Fruit fly (Drosophila melanogaster): Measurements from ENCODE around the gene CG15561.

Gene CG15561

DNA sequence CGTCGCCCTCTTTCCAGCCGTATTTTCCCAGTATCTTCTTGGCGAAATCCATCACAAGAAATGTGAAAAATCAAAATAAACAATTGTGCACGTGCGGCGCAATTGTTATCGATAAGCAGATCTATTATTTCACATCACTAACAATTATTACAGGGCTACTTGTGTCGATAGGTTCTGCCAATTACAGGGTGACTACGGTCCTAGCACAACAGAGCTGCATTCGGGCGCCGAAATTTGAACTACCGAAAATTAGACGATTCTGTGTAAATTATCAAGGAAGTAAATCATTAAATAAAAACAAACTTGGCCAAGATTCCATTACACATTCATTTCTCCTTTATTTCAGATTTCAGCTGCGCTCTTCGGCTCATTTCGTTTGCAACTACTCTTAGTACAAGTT lies at the start of gene CG15561:
CG15561 (minus strand) TSS at position 113 of the 400 bp plus-strand sequence.
- TF ChIP-seq spab (GFP tag; optimal IDR thresholded peaks at IDR 0.05) (no peak), Ets96B (tag; optimal IDR thresholded peaks at IDR 0.05) (no peak), Sox15 (GFP tag; optimal IDR thresholded peaks at IDR 0.05) (no peak), CG32006 (GFP tag; optimal IDR thresholded peaks at IDR 0.05) (no peak), Lpt (GFP tag; optimal IDR thresholded peaks at IDR 0.05) (no peak), CG3032 (tag; optimal IDR thresholded peaks at IDR 0.05) (no peak), Eip78C (GFP tag) (no peak), CG15336 (GFP tag; IDR thresholded peaks at IDR 0.05) (no peak), CG9139 (GFP tag; optimal IDR thresholded peaks at IDR 0.05) (no peak), fd59A (GFP tag; optimal IDR thresholded peaks at IDR 0.05) (no peak), CG1621 (tag; optimal IDR thresholded peaks at IDR 0.05) (no peak), CG16779 (tag; optimal IDR thresholded peaks at IDR 0.05) (no peak), CG6792 (GFP tag; optimal IDR thresholded peaks at IDR 0.05) (no peak), eg (GFP tag; IDR thresholded peaks at IDR 0.05) (no peak), CG34406 (GFP tag; optimal IDR thresholded peaks at IDR 0.05) (no peak), lz (GFP tag; optimal IDR thresholded peaks at IDR 0.05) (peak; percentile 45), CG6854 (GFP tag; optimal IDR thresholded peaks at IDR 0.05) (peak; percentile 39)

dm6 chr3R:31265430-31265829 lies 49.7 kb upstream of the CG15561 start, which contains the start of gene ppk24:
Gene ppk24, plus strand, starts transcription at chr3R:31265730.
- TF ChIP-seq CG10631 (GFP tag; optimal IDR thresholded peaks at IDR 0.05) (no peak), CG9139 (GFP tag; optimal IDR thresholded peaks at IDR 0.05) (no peak), CG6163 (GFP tag; IDR thresholded peaks at IDR 0.05) (no peak), CG4318 (GFP tag; optimal IDR thresholded peaks at IDR 0.05) (no peak), CG7368 (GFP tag; optimal IDR thresholded peaks at IDR 0.05) (no peak), CG16779 (tag; optimal IDR thresholded peaks at IDR 0.05) (no peak), acj6 (GFP tag; optimal IDR thresholded peaks at IDR 0.05) (no peak)

DNA sequence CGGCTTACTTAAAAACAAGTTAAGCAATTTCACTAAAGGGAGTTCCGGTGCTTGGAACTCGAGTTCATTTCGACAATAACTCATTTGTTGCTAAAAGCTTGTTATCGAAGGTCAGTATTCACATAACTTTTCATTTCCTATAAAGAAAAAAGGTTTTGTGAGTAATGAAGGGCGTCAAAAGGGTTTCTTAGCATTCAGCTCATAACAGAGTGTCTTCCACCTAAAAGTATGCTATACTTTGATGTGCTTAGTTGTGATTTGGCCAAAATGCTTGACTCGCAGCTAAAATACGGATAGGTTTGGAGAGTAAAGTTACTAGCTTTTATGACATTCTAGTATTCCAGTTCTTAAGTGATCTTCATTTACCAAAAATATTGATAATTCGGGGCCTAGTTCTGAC lies 48.2 kb upstream of the CG15561 start:
- TF ChIP-seq Sox15 (GFP tag; optimal IDR thresholded peaks at IDR 0.05) (no peak), Lpt (GFP tag; optimal IDR thresholded peaks at IDR 0.05) (no peak), eg (GFP tag; IDR thresholded peaks at IDR 0.05) (no peak), Hr38 (GFP tag; optimal IDR thresholded peaks at IDR 0.05) (no peak), esn (GFP tag; optimal IDR thresholded peaks at IDR 0.05) (no peak), Met (GFP tag; optimal IDR thresholded peaks at IDR 0.05) (no peak), acj6 (GFP tag; optimal IDR thresholded peaks at IDR 0.05) (no peak), CG6854 (GFP tag; optimal IDR thresholded peaks at IDR 0.05) (no peak), Ets21C (GFP tag; optimal IDR thresholded peaks at IDR 0.05) (no peak), CG11294 (GFP tag; IDR thresholded peaks at IDR 0.05) (no peak), CG8119 (GFP tag; IDR thresholded peaks at IDR 0.05) (no peak)

dm6 chr3R:31262298-31262697 lies 46.6 kb upstream of the CG15561 start, which contains the start of gene CAH5:
Gene CAH5, plus strand, starts transcription at chr3R:31262598.
- TF ChIP-seq Sox15 (GFP tag; optimal IDR thresholded peaks at IDR 0.05) (no peak), CG32006 (GFP tag; optimal IDR thresholded peaks at IDR 0.05) (no peak), CG3032 (tag; optimal IDR thresholded peaks at IDR 0.05) (no peak), CG34406 (GFP tag; optimal IDR thresholded peaks at IDR 0.05) (no peak), CG6792 (GFP tag; optimal IDR thresholded peaks at IDR 0.05) (no peak), salr (GFP tag; optimal IDR thresholded peaks at IDR 0.05) (no peak), CG11902 (GFP tag; optimal IDR thresholded peaks at IDR 0.05) (no peak), Eip78C (GFP tag) (no peak), Hr38 (GFP tag; optimal IDR thresholded peaks at IDR 0.05) (no peak), CG6808 (GFP tag; optimal IDR thresholded peaks at IDR 0.05) (no peak), fkh (GFP tag; optimal IDR thresholded peaks at IDR 0.05) (no peak), Sox14 (GFP tag; optimal IDR thresholded peaks at IDR 0.05) (no peak), Met (GFP tag; optimal IDR thresholded peaks at IDR 0.05) (no peak), CG16779 (tag; optimal IDR thresholded peaks at IDR 0.05) (no peak), dsx (GFP tag; optimal IDR thresholded peaks at IDR 0.05; ENCODE audit: poor library complexity, severe bottlenecking) (no peak), Smox (GFP tag; optimal IDR thresholded peaks at IDR 0.05) (no peak), fd59A (GFP tag; optimal IDR thresholded peaks at IDR 0.05) (no peak)

Data from whole organism, prepupa.